Fruit fly (Drosophila melanogaster) whole organism, embryonic: Measurements from ENCODE around the gene Tsf1.

Source experiments
- Antp ChIP-seq: fragments of 200-800 bp; sonication (Bioruptor generic); optimal IDR thresholded peaks from 3 replicates; lab custom pipeline; 2016; ENCODE audit warnings: missing biosample characterization, missing genetic modification characterization
- Asciz ChIP-seq: fragments of 200-800 bp; sonication (Bioruptor generic); optimal IDR thresholded peaks from 2 replicates; lab custom pipeline; 2017; ENCODE audit warnings: missing biosample characterization, mild to moderate bottlenecking, missing genetic modification characterization, missing genetic modification reagents
- CG10979 ChIP-seq: fragments of 200-800 bp; sonication (Bioruptor generic); optimal IDR thresholded peaks from 2 replicates; lab custom pipeline; 2018; ENCODE audit warnings: missing biosample characterization, mild to moderate bottlenecking, missing genetic modification characterization, moderate library complexity
- CG12104 ChIP-seq: fragments of 200-800 bp; sonication (Bioruptor generic); optimal IDR thresholded peaks from 3 replicates; lab custom pipeline; 2016; ENCODE audit warnings: missing biosample characterization, missing genetic modification characterization
- CG12219 ChIP-seq: fragments of 200-800 bp; sonication (Bioruptor generic); optimal IDR thresholded peaks from 3 replicates; lab custom pipeline; 2018; ENCODE audit warnings: missing biosample characterization, mild to moderate bottlenecking, missing genetic modification characterization
- CG12391 ChIP-seq: fragments of 200-800 bp; sonication (Bioruptor generic); optimal IDR thresholded peaks from 3 replicates; lab custom pipeline; 2018; ENCODE audit warnings: missing biosample characterization, mild to moderate bottlenecking, missing genetic modification characterization, moderate library complexity
- CG13624 ChIP-seq: fragments of 200-800 bp; sonication (Bioruptor generic); optimal IDR thresholded peaks from 2 replicates; lab custom pipeline; 2016; ENCODE audit warnings: missing biosample characterization, missing genetic modification characterization
- CG14014 ChIP-seq: fragments of 200-800 bp; sonication (Bioruptor generic); IDR thresholded peaks from 2 replicates; pipeline ENCODE4 v1.3.6; 2022; ENCODE audit warnings: missing biosample characterization, missing genetic modification characterization
- CG14965 ChIP-seq: fragments of 200-800 bp; sonication (Bioruptor generic); optimal IDR thresholded peaks from 2 replicates; lab custom pipeline; 2016; ENCODE audit warnings: missing biosample characterization, missing genetic modification characterization, borderline replicate concordance
- CG15269 ChIP-seq: fragments of 200-800 bp; sonication (Bioruptor generic); optimal IDR thresholded peaks from 2 replicates; lab custom pipeline; 2018; ENCODE audit warnings: missing biosample characterization, mild to moderate bottlenecking, missing genetic modification characterization, moderate library complexity
- CG1529 ChIP-seq: fragments of 200-800 bp; sonication (Bioruptor generic); optimal IDR thresholded peaks from 3 replicates; lab custom pipeline; 2018; ENCODE audit warnings: missing biosample characterization, missing genetic modification characterization
- CG16813 ChIP-seq: fragments of 200-800 bp; sonication (Bioruptor generic); IDR thresholded peaks from 3 replicates; pipeline ENCODE4 v1.3.6; 2022; ENCODE audit warnings: missing biosample characterization, missing genetic modification characterization; ENCODE audit not compliant: partially characterized antibody
- CG17361 ChIP-seq: fragments of 200-800 bp; sonication (Bioruptor generic); IDR thresholded peaks from 3 replicates; pipeline ENCODE4 v1.3.6; 2022; ENCODE audit warnings: missing biosample characterization, missing genetic modification characterization
- CG17612 ChIP-seq: fragments of 200-800 bp; sonication (Bioruptor generic); IDR thresholded peaks from 2 replicates; pipeline ENCODE4 v1.3.6; 2022; ENCODE audit warnings: missing biosample characterization, missing genetic modification characterization
- CG17912 ChIP-seq: fragments of 200-800 bp; sonication (Bioruptor generic); optimal IDR thresholded peaks from 2 replicates; lab custom pipeline; 2018; ENCODE audit warnings: missing biosample characterization, mild to moderate bottlenecking, missing genetic modification characterization
- CG1832 ChIP-seq: fragments of 200-800 bp; sonication (Bioruptor generic); optimal IDR thresholded peaks from 2 replicates; lab custom pipeline; 2017; ENCODE audit warnings: missing biosample characterization, mild to moderate bottlenecking, missing genetic modification characterization, inconsistent platforms
- CG3065 ChIP-seq: fragments of 200-800 bp; sonication (Bioruptor generic); optimal IDR thresholded peaks from 2 replicates; lab custom pipeline; 2016; ENCODE audit warnings: missing biosample characterization, missing genetic modification characterization
- CG34376 ChIP-seq: fragments of 200-800 bp; sonication (Bioruptor generic); optimal IDR thresholded peaks from 2 replicates; lab custom pipeline; 2018; ENCODE audit warnings: missing biosample characterization, mild to moderate bottlenecking, missing genetic modification characterization
- CG7928 ChIP-seq: fragments of 200-800 bp; sonication (Bioruptor generic); optimal IDR thresholded peaks from 2 replicates; lab custom pipeline; 2017; ENCODE audit warnings: missing biosample characterization, mild to moderate bottlenecking, missing genetic modification characterization
- CG8765 ChIP-seq: fragments of 200-800 bp; sonication (Bioruptor generic); IDR thresholded peaks from 2 replicates; pipeline ENCODE4 v1.3.6; 2022; ENCODE audit warnings: missing biosample characterization, missing genetic modification characterization
- CG8924 ChIP-seq: fragments of 200-800 bp; optimal IDR thresholded peaks from 3 replicates; lab custom pipeline; 2019; ENCODE audit warnings: missing biosample characterization, mild to moderate bottlenecking, missing genetic modification characterization, moderate library complexity
- CG9609 ChIP-seq: fragments of 200-800 bp; sonication (Bioruptor generic); optimal IDR thresholded peaks from 3 replicates; lab custom pipeline; 2016; ENCODE audit warnings: missing biosample characterization, missing genetic modification characterization
- CG9932 ChIP-seq: fragments of 200-800 bp; sonication (Bioruptor generic); IDR thresholded peaks from 2 replicates; pipeline ENCODE4 v1.3.6; 2022; ENCODE audit warnings: missing biosample characterization, missing genetic modification characterization
- CoRest ChIP-seq: fragments of 200-800 bp; sonication (Bioruptor generic); optimal IDR thresholded peaks from 3 replicates; lab custom pipeline; 2018; ENCODE audit warnings: missing biosample characterization, mild to moderate bottlenecking, missing genetic modification characterization, moderate library complexity
- CrebB ChIP-seq: fragments of 200-800 bp; sonication (Bioruptor generic); optimal IDR thresholded peaks from 3 replicates; lab custom pipeline; 2018; ENCODE audit warnings: missing biosample characterization, mild to moderate bottlenecking, missing genetic modification characterization
- Dad ChIP-seq: fragments of 200-800 bp; sonication (Bioruptor generic); optimal IDR thresholded peaks from 3 replicates; lab custom pipeline; 2016; ENCODE audit warnings: missing biosample characterization, missing genetic modification characterization
- Dp ChIP-seq: fragments of 200-800 bp; sonication (Bioruptor generic); optimal IDR thresholded peaks from 2 replicates; lab custom pipeline; 2018; ENCODE audit warnings: missing biosample characterization, mild to moderate bottlenecking, missing genetic modification characterization, moderate library complexity
- Nf-YC ChIP-seq: fragments of 200-800 bp; optimal IDR thresholded peaks from 3 replicates; lab custom pipeline; 2019; ENCODE audit warnings: missing biosample characterization, mild to moderate bottlenecking, missing genetic modification characterization, moderate library complexity
- NfI ChIP-seq: fragments of 200-800 bp; sonication (Bioruptor generic); optimal IDR thresholded peaks from 3 replicates; lab custom pipeline; 2018; ENCODE audit warnings: missing biosample characterization, mild to moderate bottlenecking, missing genetic modification characterization, moderate library complexity
- Optix ChIP-seq: fragments of 200-800 bp; sonication (Bioruptor generic); IDR thresholded peaks from 3 replicates; pipeline ENCODE4 v1.3.6; 2022; ENCODE audit warnings: missing biosample characterization, missing genetic modification characterization
- Poxn ChIP-seq: fragments of 200-800 bp; sonication (Bioruptor generic); IDR thresholded peaks from 2 replicates; pipeline ENCODE4 v1.3.6; 2022; ENCODE audit warnings: missing biosample characterization, missing genetic modification characterization
- Spps ChIP-seq: fragments of 200-800 bp; sonication (Bioruptor generic); optimal IDR thresholded peaks from 2 replicates; lab custom pipeline; 2018; ENCODE audit warnings: missing biosample characterization, mild to moderate bottlenecking, missing genetic modification characterization
- Stat92E ChIP-seq, 3 experiments: fragments of >200 bp in 2 of 3; fragments of 200-800 bp in 1 of 3; sonication (Bioruptor generic) in 1 of 3; optimal IDR thresholded peaks; 2 replicates each; lab custom pipeline; 2017 to 2019; ENCODE audit warnings: missing biosample characterization in 3 of 3, missing genetic modification characterization in 3 of 3, mild to moderate bottlenecking in 1 of 3, moderate library complexity in 1 of 3
- TFAM ChIP-seq: fragments of 200-800 bp; sonication (Bioruptor generic); optimal IDR thresholded peaks from 2 replicates; lab custom pipeline; 2017; ENCODE audit warnings: missing biosample characterization, missing genetic modification characterization, inconsistent platforms
- ato ChIP-seq: fragments of 200-800 bp; sonication (Bioruptor generic); IDR thresholded peaks from 2 replicates; pipeline ENCODE4 v1.3.6; 2022; ENCODE audit warnings: missing biosample characterization, missing genetic modification characterization; ENCODE audit not compliant: partially characterized antibody
- bigmax ChIP-seq: fragments of 200-800 bp; sonication (Bioruptor generic); optimal IDR thresholded peaks from 2 replicates; lab custom pipeline; 2018; ENCODE audit warnings: missing biosample characterization, mild to moderate bottlenecking, missing genetic modification characterization
- btn ChIP-seq: fragments of 200-800 bp; sonication (Bioruptor generic); optimal IDR thresholded peaks from 2 replicates; lab custom pipeline; 2016; ENCODE audit warnings: missing biosample characterization, missing genetic modification characterization
- cg ChIP-seq: fragments of 200-800 bp; sonication (Bioruptor generic); optimal IDR thresholded peaks from 3 replicates; lab custom pipeline; 2019; ENCODE audit warnings: missing biosample characterization, mild to moderate bottlenecking, missing genetic modification characterization, moderate library complexity
- chinmo ChIP-seq: fragments of 200-800 bp; sonication (Bioruptor generic); IDR thresholded peaks from 4 replicates; pipeline ENCODE4 v1.3.6; 2022; ENCODE audit warnings: missing biosample characterization, missing genetic modification characterization; ENCODE audit not compliant: partially characterized antibody
- da ChIP-seq: fragments of 200-800 bp; sonication (Bioruptor generic); optimal IDR thresholded peaks from 2 replicates; lab custom pipeline; 2016; ENCODE audit warnings: missing biosample characterization, missing genetic modification characterization
- esg ChIP-seq: fragments of 200-800 bp; sonication (Bioruptor generic); conservative IDR thresholded peaks from 2 replicates; pipeline ENCODE4 v1.3.6; 2022; ENCODE audit warnings: missing biosample characterization, missing genetic modification characterization
- eyg ChIP-seq: fragments of 200-800 bp; sonication (Bioruptor generic); optimal IDR thresholded peaks from 3 replicates; lab custom pipeline; 2016; ENCODE audit warnings: missing biosample characterization, missing genetic modification characterization
- fd64A ChIP-seq: fragments of 200-800 bp; sonication (Bioruptor generic); optimal IDR thresholded peaks from 3 replicates; lab custom pipeline; 2018; ENCODE audit warnings: missing biosample characterization, mild to moderate bottlenecking, missing genetic modification characterization
- ind ChIP-seq: fragments of 200-800 bp; sonication (Bioruptor generic); optimal IDR thresholded peaks from 3 replicates; lab custom pipeline; 2016; ENCODE audit warnings: missing biosample characterization, missing genetic modification characterization
- ken ChIP-seq: fragments of 200-800 bp; sonication (Bioruptor generic); IDR thresholded peaks from 3 replicates; pipeline ENCODE4 v1.3.6; 2022; ENCODE audit warnings: missing biosample characterization, missing genetic modification characterization
- nom ChIP-seq: fragments of 200-800 bp; sonication (Bioruptor generic); optimal IDR thresholded peaks from 2 replicates; lab custom pipeline; 2017; ENCODE audit warnings: missing biosample characterization, missing genetic modification characterization, mild to moderate bottlenecking, moderate library complexity, missing genetic modification reagents
- sens ChIP-seq: fragments of 200-800 bp; sonication (Bioruptor generic); peaks from one replicate; lab custom pipeline; 2016; ENCODE audit warnings: missing biosample characterization, missing genetic modification characterization
- sob ChIP-seq: fragments of 200-800 bp; sonication (Bioruptor generic); IDR thresholded peaks from 2 replicates; pipeline ENCODE4 v1.3.6; 2022; ENCODE audit warnings: missing biosample characterization, missing genetic modification characterization
- stwl ChIP-seq: fragments of 200-800 bp; sonication (Bioruptor generic); optimal IDR thresholded peaks from 3 replicates; lab custom pipeline; 2018; ENCODE audit warnings: missing biosample characterization, mild to moderate bottlenecking, missing genetic modification characterization, moderate library complexity
- unpg ChIP-seq: fragments of 200-800 bp; sonication (Bioruptor generic); optimal IDR thresholded peaks from 3 replicates; lab custom pipeline; 2018; ENCODE audit warnings: missing biosample characterization, mild to moderate bottlenecking, missing genetic modification characterization, moderate library complexity

Gene Tsf1

dm6 chrX:18374421-18374935 is 12.4 kb upstream of the Tsf1 start (continued):
- TF ChIP-seq Optix (GFP tag; lab: Robert Waterston, UW), result no peak
- TF ChIP-seq CG1832 (GFP tag; lab: Kevin White, UChicago), result peak; percentile 73
- TF ChIP-seq CG13624 (GFP tag; lab: Kevin White, UChicago), result no peak
- TF ChIP-seq cg (GFP tag; lab: Kevin White, UChicago), result peak; percentile 75
- TF ChIP-seq fd64A, result no peak
- 0 out of 2 replicates have a peak, but pooled peaks have one; percentile 15 for TF ChIP-seq sob (GFP tag; lab: Robert Waterston, UW)
- no peak for TF ChIP-seq ken (GFP tag; lab: Robert Waterston, UW)
- TF ChIP-seq CG8924, result no peak
- no peak for TF ChIP-seq da (GFP tag; lab: Kevin White, UChicago)
- no peak for TF ChIP-seq btn (GFP tag; lab: Kevin White, UChicago)
- TF ChIP-seq CG7928, result no peak
- peak; percentile 5 for TF ChIP-seq Nf-YC (tag; lab: Kevin White, UChicago)
- TF ChIP-seq Antp (GFP tag; lab: Kevin White, UChicago), result no peak
- TF ChIP-seq CoRest, result no peak
- TF ChIP-seq ato (GFP tag; lab: Robert Waterston, UW), result no peak
- TF ChIP-seq CG17612 (GFP tag; lab: Robert Waterston, UW), result no peak
- TF ChIP-seq CG1529 (GFP tag; lab: Kevin White, UChicago), result no peak
- no peak for TF ChIP-seq CG8765
- no peak for TF ChIP-seq CG14014 (GFP tag; lab: Robert Waterston, UW)
- no peak for TF ChIP-seq Asciz (GFP tag; lab: Kevin White, UChicago)
- no peak for TF ChIP-seq ind
- no peak for TF ChIP-seq unpg
- TF ChIP-seq NfI (GFP tag; lab: Kevin White, UChicago), result no peak
- no peak for TF ChIP-seq CG17361 (GFP tag; lab: Robert Waterston, UW)
- no peak for TF ChIP-seq stwl (tag; lab: Kevin White, UChicago)
- no peak for TF ChIP-seq Poxn (GFP tag; lab: Robert Waterston, UW)
- TF ChIP-seq CG3065 (GFP tag; lab: Kevin White, UChicago), result no peak
- peak; percentile 35 for TF ChIP-seq sens (GFP tag; lab: Kevin White, UChicago)
- no peak for TF ChIP-seq Spps (tag; lab: Kevin White, UChicago)
- TF ChIP-seq CG34376 (GFP tag; lab: Kevin White, UChicago), result peak; percentile 43
- TF ChIP-seq Dad, result no peak
- TF ChIP-seq Stat92E (GFP tag; optimal IDR thresholded peaks at IDR 0.05; lab: Kevin White, UChicago), result no peak
- no peak for TF ChIP-seq CG12104 (GFP tag; lab: Kevin White, UChicago)
- no peak for TF ChIP-seq CG9932 (GFP tag; lab: Robert Waterston, UW)
- TF ChIP-seq eyg, result no peak
- peak; percentile 1 for TF ChIP-seq CrebB (tag; lab: Kevin White, UChicago)
- no peak for TF ChIP-seq CG12219 (GFP tag; lab: Kevin White, UChicago)
- no peak for TF ChIP-seq esg
- TF ChIP-seq CG14965 (GFP tag; lab: Kevin White, UChicago), result no peak
- no peak for TF ChIP-seq CG15269
- TF ChIP-seq CG17912 (GFP tag; lab: Kevin White, UChicago), result no peak
- no peak for TF ChIP-seq CG16813 (GFP tag; lab: Robert Waterston, UW)
- TF ChIP-seq chinmo (GFP tag; lab: Robert Waterston, UW), result 0 out of 4 replicates have a peak, but pooled peaks have one; percentile 30
- TF ChIP-seq bigmax (GFP tag; lab: Kevin White, UChicago), result no peak
- TF ChIP-seq nom (GFP tag; lab: Kevin White, UChicago), result no peak
- TF ChIP-seq CG9609 (GFP tag; lab: Kevin White, UChicago), result no peak
- TF ChIP-seq Dp (GFP tag; lab: Kevin White, UChicago), result no peak
- TF ChIP-seq CG12391 (tag; lab: Kevin White, UChicago), result no peak
- TF ChIP-seq CG10979 (tag; lab: Kevin White, UChicago), result no peak
- no peak for TF ChIP-seq TFAM (GFP tag; lab: Kevin White, UChicago)
